Fruit fly (Drosophila melanogaster): ENCODE measurements around the gene yip2.
A peak's percentile ranks its signal among the peaks of the same experiment; 100 is the strongest.

The yip2 gene

dm6 chr2L:9960758-9961157 is 45.7 kb downstream of the yip2 start:
- TF ChIP-seq kay (GFP tag; ENCODE audit: borderline replicate concordance) (no peak), cic (GFP tag; optimal IDR thresholded peaks at IDR 0.05) (no peak), CG1620 (GFP tag; optimal IDR thresholded peaks at IDR 0.05) (no peak), toe (GFP tag; optimal IDR thresholded peaks at IDR 0.05) (no peak), CG14711 (tag; optimal IDR thresholded peaks at IDR 0.05) (no peak), Clk (GFP tag; optimal IDR thresholded peaks at IDR 0.05) (no peak), bab1 (GFP tag; optimal IDR thresholded peaks at IDR 0.05) (no peak), tj (GFP tag; optimal IDR thresholded peaks at IDR 0.05) (no peak), cnc (optimal IDR thresholded peaks at IDR 0.05) (no peak), Mnt (GFP tag; optimal IDR thresholded peaks at IDR 0.05) (no peak), CG7101 (tag; optimal IDR thresholded peaks at IDR 0.05) (no peak)

DNA sequence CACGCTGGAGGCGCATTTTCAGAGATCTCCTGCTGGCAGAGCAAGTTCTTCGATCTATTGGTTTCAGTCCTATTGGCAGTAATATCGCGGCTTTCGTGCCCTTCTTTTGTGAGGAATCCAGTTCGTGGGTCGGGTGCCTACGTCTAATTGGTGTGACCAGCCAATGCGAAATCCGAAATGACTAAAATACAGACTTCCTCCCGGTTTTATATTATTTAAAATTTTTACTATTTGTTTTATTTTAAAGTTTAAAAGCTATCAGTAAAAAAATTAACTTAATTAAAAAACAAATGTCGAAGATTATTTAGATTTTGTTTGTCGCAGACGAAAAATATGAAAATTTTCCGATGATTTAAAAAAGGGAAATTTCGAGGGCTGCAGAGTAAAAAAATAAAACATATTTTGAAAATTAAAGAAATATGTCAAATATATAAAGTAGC is 48.6 kb downstream of the yip2 start, which contains the start of gene CG5850:
Gene CG5850, minus strand, starts transcription at position 347 of the 440 bp plus-strand sequence.
- TF ChIP-seq CG12768 (GFP tag; optimal IDR thresholded peaks at IDR 0.05) (no peak), ovo (GFP tag; optimal IDR thresholded peaks at IDR 0.05) (no peak), CG11617 (GFP tag; optimal IDR thresholded peaks at IDR 0.05) (peak; percentile 22), CG7101 (tag; optimal IDR thresholded peaks at IDR 0.05) (peak; percentile 47), bab1 (GFP tag; optimal IDR thresholded peaks at IDR 0.05) (peak; percentile 71), Hr96 (GFP tag; optimal IDR thresholded peaks at IDR 0.05) (no peak), CG14711 (tag; optimal IDR thresholded peaks at IDR 0.05) (peak; percentile 16), Mnt (GFP tag; optimal IDR thresholded peaks at IDR 0.05) (peak; percentile 15)

Measured in whole organism, adult.